Worm (Caenorhabditis elegans) whole organism, L4 larva: ENCODE measurements around the gene R10E4.9.

Source experiments
- D1046.2 ChIP-seq: fragments of 200-800 bp; sonication (Bioruptor generic); IDR thresholded peaks from 2 replicates; pipeline ENCODE4 v1.3.6; 2022; ENCODE audit warnings: missing genetic modification characterization, missing compliant biosample characterization
- T20F7.1 ChIP-seq: fragments of 200-800 bp; sonication (Bioruptor generic); optimal IDR thresholded peaks from 2 replicates; lab custom pipeline; 2018; ENCODE audit warnings: mild to moderate bottlenecking, missing genetic modification characterization, missing compliant biosample characterization
- T26A8.4 ChIP-seq: fragments of 200-800 bp; sonication (Bioruptor generic); IDR thresholded peaks from 2 replicates; pipeline ENCODE4 v1.3.6; 2022; ENCODE audit warnings: missing genetic modification characterization, missing compliant biosample characterization
- Y48G9A.11 ChIP-seq: fragments of 200-800 bp; sonication (Bioruptor generic); IDR thresholded peaks from 2 replicates; pipeline ENCODE4 v1.3.6; 2022; ENCODE audit warnings: missing genetic modification reagents, missing genetic modification characterization, missing compliant biosample characterization
- Y5F2A.4 ChIP-seq: fragments of 200-800 bp; sonication (Bioruptor generic); optimal IDR thresholded peaks from 2 replicates; lab custom pipeline; 2018; ENCODE audit warnings: mild to moderate bottlenecking, missing genetic modification characterization, missing compliant biosample characterization
- Y75B8A.6 ChIP-seq: fragments of 200-800 bp; sonication (Bioruptor generic); IDR thresholded peaks from 2 replicates; pipeline ENCODE4 v1.3.6; 2022; ENCODE audit warnings: missing genetic modification reagents, missing genetic modification characterization, missing compliant biosample characterization
- ZK337.2 ChIP-seq: fragments of 200-800 bp; sonication (Bioruptor generic); IDR thresholded peaks from 2 replicates; pipeline ENCODE4 v1.3.6; 2022; ENCODE audit warnings: missing genetic modification reagents, missing genetic modification characterization, missing compliant biosample characterization
- aha-1 ChIP-seq: fragments of 150-350 bp; peaks from one replicate; lab custom pipeline; 2014; ENCODE audit warnings: missing biosample characterization, missing genetic modification characterization
- arid-1 ChIP-seq: fragments of 200-800 bp; sonication (Bioruptor generic); conservative IDR thresholded peaks from 2 replicates; pipeline ENCODE4 v1.3.6; 2022; ENCODE audit warnings: missing genetic modification reagents, missing genetic modification characterization, missing compliant biosample characterization
- ceh-62 ChIP-seq: sonication (generic microtip); optimal IDR thresholded peaks from 2 replicates; lab custom pipeline; 2017; ENCODE audit warnings: missing biosample characterization, missing genetic modification characterization
- ceh-82 ChIP-seq: sonication (generic microtip); optimal IDR thresholded peaks from 2 replicates; lab custom pipeline; 2017; ENCODE audit warnings: missing biosample characterization, missing genetic modification characterization
- daf-12 ChIP-seq: fragments of 150-350 bp; optimal IDR thresholded peaks from 2 replicates; lab custom pipeline; 2014; ENCODE audit warnings: missing biosample characterization, missing genetic modification reagents, missing genetic modification characterization
- daf-8 ChIP-seq: fragments of 200-800 bp; sonication (Bioruptor generic); IDR thresholded peaks from 2 replicates; pipeline ENCODE4 v1.3.6; 2022; ENCODE audit warnings: missing genetic modification characterization, missing compliant biosample characterization
- dmd-9 ChIP-seq: fragments of 200-800 bp; sonication (Bioruptor generic); IDR thresholded peaks from 2 replicates; pipeline ENCODE4 v1.3.6; 2022; ENCODE audit warnings: missing genetic modification reagents, missing genetic modification characterization, missing compliant biosample characterization
- dpl-1 ChIP-seq: fragments of 150-350 bp; optimal IDR thresholded peaks from 2 replicates; lab custom pipeline; 2014; ENCODE audit warnings: missing biosample characterization, missing genetic modification reagents, missing genetic modification characterization
- duxl-1 ChIP-seq: sonication (generic microtip); optimal IDR thresholded peaks from 2 replicates; lab custom pipeline; 2016; ENCODE audit warnings: mild to moderate bottlenecking, missing genetic modification characterization, moderate library complexity, missing compliant biosample characterization; ENCODE audit not compliant: poor library complexity
- dve-1 ChIP-seq: sonication (generic microtip); optimal IDR thresholded peaks from 2 replicates; lab custom pipeline; 2017; ENCODE audit warnings: antibody characterized with exemption, mild to moderate bottlenecking, missing genetic modification characterization, missing compliant biosample characterization; ENCODE audit not compliant: insufficient read depth
- egl-27 ChIP-seq: sonication (generic microtip); optimal IDR thresholded peaks from 3 replicates; lab custom pipeline; 2017; ENCODE audit warnings: missing biosample characterization, missing genetic modification reagents, missing genetic modification characterization
- fkh-10 ChIP-seq: fragments of 150-350 bp; optimal IDR thresholded peaks from 2 replicates; lab custom pipeline; 2014; ENCODE audit warnings: missing biosample characterization, missing genetic modification reagents, missing genetic modification characterization
- gei-8 ChIP-seq: fragments of 200-800 bp; sonication (Bioruptor generic); optimal IDR thresholded peaks from 2 replicates; lab custom pipeline; 2018; ENCODE audit warnings: mild to moderate bottlenecking, missing genetic modification characterization, missing compliant biosample characterization
- hlh-11 ChIP-seq: fragments of 200-800 bp; sonication (Bioruptor generic); optimal IDR thresholded peaks from 2 replicates; lab custom pipeline; 2018; ENCODE audit warnings: mild to moderate bottlenecking, missing genetic modification characterization, missing compliant biosample characterization
- hmg-1.1 ChIP-seq: fragments of 200-800 bp; sonication (Bioruptor generic); IDR thresholded peaks from 2 replicates; pipeline ENCODE4 v1.3.6; 2022; ENCODE audit warnings: missing genetic modification reagents, missing genetic modification characterization, missing compliant biosample characterization
- lim-7 ChIP-seq: fragments of 200-800 bp; sonication (Bioruptor generic); IDR thresholded peaks from 2 replicates; pipeline ENCODE4 v1.3.6; 2022; ENCODE audit warnings: missing genetic modification characterization, missing compliant biosample characterization
- lin-1 ChIP-seq: fragments of 200-800 bp; sonication (Bioruptor generic); IDR thresholded peaks from 2 replicates; pipeline ENCODE4 v1.3.6; 2022; ENCODE audit warnings: missing genetic modification reagents, missing genetic modification characterization, missing compliant biosample characterization
- lin-29 ChIP-seq: fragments of 200-800 bp; sonication (Bioruptor generic); IDR thresholded peaks from 2 replicates; pipeline ENCODE4 v1.3.6; 2022; ENCODE audit warnings: missing genetic modification reagents, missing genetic modification characterization, missing compliant biosample characterization
- lin-38 ChIP-seq: fragments of 200-800 bp; sonication (Bioruptor generic); IDR thresholded peaks from 2 replicates; pipeline ENCODE4 v1.3.6; 2022; ENCODE audit warnings: missing genetic modification reagents, missing genetic modification characterization, missing compliant biosample characterization
- lsy-2 ChIP-seq, 2 experiments: fragments of 150-350 bp in 1 of 2; sonication (generic microtip) in 1 of 2; optimal IDR thresholded peaks; 2 replicates each; lab custom pipeline; 2014 to 2017; ENCODE audit warnings: missing biosample characterization in 2 of 2, missing genetic modification characterization in 2 of 2
- mdt-29 ChIP-seq: fragments of 200-800 bp; sonication (Bioruptor generic); IDR thresholded peaks from 2 replicates; pipeline ENCODE4 v1.3.6; 2022; ENCODE audit warnings: missing genetic modification reagents, missing genetic modification characterization, missing compliant biosample characterization
- nhr-10 ChIP-seq: fragments of 150-350 bp; optimal IDR thresholded peaks from 2 replicates; lab custom pipeline; 2014; ENCODE audit warnings: missing biosample characterization, missing genetic modification characterization
- nhr-102 ChIP-seq: sonication (generic microtip); optimal IDR thresholded peaks from 2 replicates; lab custom pipeline; 2016; ENCODE audit warnings: mild to moderate bottlenecking, missing genetic modification characterization, moderate library complexity, missing compliant biosample characterization
- nhr-111 ChIP-seq: fragments of 200-800 bp; sonication (Bioruptor generic); optimal IDR thresholded peaks from 2 replicates; lab custom pipeline; 2018; ENCODE audit warnings: mild to moderate bottlenecking, missing genetic modification characterization, missing compliant biosample characterization
- nhr-237 ChIP-seq: sonication (generic microtip); optimal IDR thresholded peaks from 2 replicates; lab custom pipeline; 2017; ENCODE audit warnings: missing biosample characterization, missing genetic modification characterization
- nhr-28 ChIP-seq: fragments of 150-350 bp; optimal IDR thresholded peaks from 2 replicates; lab custom pipeline; 2014; ENCODE audit warnings: missing biosample characterization, missing genetic modification characterization
- nhr-42 ChIP-seq: fragments of 200-800 bp; sonication (Bioruptor generic); IDR thresholded peaks from 2 replicates; pipeline ENCODE4 v1.3.6; 2022; ENCODE audit warnings: missing genetic modification characterization, missing compliant biosample characterization
- nhr-48 ChIP-seq: sonication (generic microtip); optimal IDR thresholded peaks from 2 replicates; lab custom pipeline; 2016; ENCODE audit warnings: mild to moderate bottlenecking, missing genetic modification characterization, missing compliant biosample characterization
- nhr-6 ChIP-seq: fragments of 150-350 bp; optimal IDR thresholded peaks from 2 replicates; lab custom pipeline; 2014; ENCODE audit warnings: missing biosample characterization, missing genetic modification characterization
- nhr-76 ChIP-seq: fragments of 150-350 bp; optimal IDR thresholded peaks from 2 replicates; lab custom pipeline; 2014; ENCODE audit warnings: missing biosample characterization, missing genetic modification characterization
- pqm-1 ChIP-seq: sonication (generic microtip); optimal IDR thresholded peaks from 2 replicates; lab custom pipeline; 2017; ENCODE audit warnings: missing biosample characterization, missing genetic modification characterization
- rbr-2 ChIP-seq: sonication (generic microtip); optimal IDR thresholded peaks from 2 replicates; lab custom pipeline; 2016; ENCODE audit warnings: missing genotype, missing genetic modification characterization, missing compliant biosample characterization
- sdz-12 ChIP-seq: fragments of 200-800 bp; sonication (Bioruptor generic); optimal IDR thresholded peaks from 2 replicates; lab custom pipeline; 2018; ENCODE audit warnings: mild to moderate bottlenecking, missing genetic modification characterization, missing compliant biosample characterization
- snpc-1.2 ChIP-seq: fragments of 200-800 bp; sonication (Bioruptor generic); IDR thresholded peaks from 2 replicates; pipeline ENCODE4 v1.3.6; 2022; ENCODE audit warnings: missing genetic modification reagents, missing genetic modification characterization, missing compliant biosample characterization
- tag-97 ChIP-seq: fragments of 200-800 bp; sonication (Bioruptor generic); IDR thresholded peaks from 2 replicates; pipeline ENCODE4 v1.3.6; 2022; ENCODE audit warnings: missing genetic modification characterization, missing compliant biosample characterization
- unc-62 ChIP-seq, 3 experiments: fragments of 150-350 bp in 1 of 3; sonication (generic microtip); optimal IDR thresholded peaks in 2 of 3; peaks in 1 of 3; 1 replicate in 1 of 3; 2 replicates in 2 of 3; lab custom pipeline; 2014 to 2017; ENCODE audit warnings: missing biosample characterization in 3 of 3, missing genetic modification characterization in 3 of 3, missing genetic modification reagents in 3 of 3, missing genotype in 1 of 3
- vab-7 ChIP-seq: fragments of 200-800 bp; sonication (Bioruptor generic); IDR thresholded peaks from 2 replicates; pipeline ENCODE4 v1.3.6; 2022; ENCODE audit warnings: missing genetic modification reagents, missing genetic modification characterization, missing compliant biosample characterization
- zag-1 ChIP-seq: fragments of 150-350 bp; optimal IDR thresholded peaks from 2 replicates; lab custom pipeline; 2014; ENCODE audit warnings: missing biosample characterization, missing genetic modification characterization
- zip-11 ChIP-seq: fragments of 200-800 bp; sonication (Bioruptor generic); IDR thresholded peaks from 2 replicates; pipeline ENCODE4 v1.3.6; 2022; ENCODE audit warnings: missing genetic modification characterization, missing compliant biosample characterization
- zip-2 ChIP-seq: fragments of 150-350 bp; optimal IDR thresholded peaks from 2 replicates; lab custom pipeline; 2014; ENCODE audit warnings: missing biosample characterization, missing genetic modification characterization

R10E4.9 gene

ce11 chrIII:4269220-4269935, 32.8 kb downstream of the R10E4.9 start, which contains the start of the genes sftb-1 and R10E4.1 (continued):
- TF ChIP-seq T26A8.4 (GFP tag; lab: Robert Waterston, UW) (no peak; the same call in 1 of the 2 replicates), unc-62 (GFP tag; optimal IDR thresholded peaks at IDR 0.05 in 1 of 2; lab: Kevin White, UChicago) (peak in 1 of 2 experiments; percentile 73), unc-62 (tag; optimal IDR thresholded peaks at IDR 0.05; lab: Kevin White, UChicago) (no peak), rbr-2 (peak; percentile 50), egl-27 (no peak), aha-1 (peak; percentile 85), fkh-10 (GFP tag; lab: Kevin White, UChicago) (peak; percentile 50), nhr-42 (GFP tag; lab: Robert Waterston, UW) (no peak), sdz-12 (GFP tag; lab: Kevin White, UChicago) (no peak), hmg-1.1 (GFP tag; lab: Robert Waterston, UW) (peak; percentile 47; the same call in 1 of the 2 replicates), nhr-111 (GFP tag; lab: Kevin White, UChicago) (no peak), gei-8 (GFP tag; lab: Kevin White, UChicago) (no peak), nhr-10 (tag; lab: Kevin White, UChicago) (no peak), Y75B8A.6 (no peak), dpl-1 (GFP tag; lab: Kevin White, UChicago) (peak; percentile 81), pqm-1 (no peak), lin-29 (GFP tag; lab: Robert Waterston, UW) (no peak), mdt-29 (GFP tag; lab: Robert Waterston, UW) (no peak), ceh-82 (tag; lab: Kevin White, UChicago) (no peak), zip-11 (GFP tag; lab: Robert Waterston, UW) (no peak), nhr-237 (no peak), ZK337.2 (no peak), lin-1 (GFP tag; lab: Robert Waterston, UW) (no peak), vab-7 (no peak), nhr-102 (tag; lab: Kevin White, UChicago) (peak; percentile 45), lim-7 (no peak), lin-38 (GFP tag; lab: Robert Waterston, UW) (peak; percentile 67), zag-1 (tag; lab: Kevin White, UChicago) (no peak), Y5F2A.4 (GFP tag; lab: Kevin White, UChicago) (no peak), nhr-6 (tag; lab: Kevin White, UChicago) (peak; percentile 55), arid-1 (GFP tag; lab: Robert Waterston, UW) (no peak), tag-97 (GFP tag; lab: Robert Waterston, UW) (no peak), T20F7.1 (GFP tag; lab: Kevin White, UChicago) (peak; percentile 64), zip-2 (tag; lab: Kevin White, UChicago) (no peak), dmd-9 (GFP tag; lab: Robert Waterston, UW) (no peak), snpc-1.2 (GFP tag; lab: Robert Waterston, UW) (no peak), ceh-62 (tag; lab: Kevin White, UChicago) (no peak), daf-8 (GFP tag; lab: Robert Waterston, UW) (no peak), duxl-1 (tag; lab: Kevin White, UChicago) (peak; percentile 23), nhr-28 (tag; lab: Kevin White, UChicago) (peak; percentile 36), nhr-76 (tag; lab: Kevin White, UChicago) (no peak), daf-12 (tag; lab: Kevin White, UChicago) (no peak), nhr-48 (peak; percentile 28), dve-1 (tag; lab: Kevin White, UChicago) (peak; percentile 71), Y48G9A.11 (GFP tag; lab: Robert Waterston, UW) (no peak), D1046.2 (no peak), hlh-11 (peak; percentile 67), lsy-2 (tag; optimal IDR thresholded peaks at IDR 0.05; lab: Kevin White, UChicago) (peak in 1 of 2 experiments; percentile 81)
